Fruit fly (Drosophila melanogaster): ENCODE measurements around the gene MBD-like.

MBD-like gene

dm6 chr3R:9605084-9605483 lies 45.5 kb downstream of the MBD-like start (continued):
- TF ChIP-seq CG6792 (GFP tag; optimal IDR thresholded peaks at IDR 0.05) (peak; percentile 59), CG8319 (GFP tag; optimal IDR thresholded peaks at IDR 0.05) (peak; percentile 43), Sox14 (GFP tag; optimal IDR thresholded peaks at IDR 0.05) (peak; percentile 61), lz (GFP tag; optimal IDR thresholded peaks at IDR 0.05) (peak; percentile 47), Gug (GFP tag; IDR thresholded peaks at IDR 0.05) (no peak; the same call in 1 of the 2 replicates), dac (GFP tag; optimal IDR thresholded peaks at IDR 0.05) (no peak), Ets21C (GFP tag; optimal IDR thresholded peaks at IDR 0.05) (peak; percentile 36), CG10631 (GFP tag; optimal IDR thresholded peaks at IDR 0.05) (peak; percentile 69)

DNA sequence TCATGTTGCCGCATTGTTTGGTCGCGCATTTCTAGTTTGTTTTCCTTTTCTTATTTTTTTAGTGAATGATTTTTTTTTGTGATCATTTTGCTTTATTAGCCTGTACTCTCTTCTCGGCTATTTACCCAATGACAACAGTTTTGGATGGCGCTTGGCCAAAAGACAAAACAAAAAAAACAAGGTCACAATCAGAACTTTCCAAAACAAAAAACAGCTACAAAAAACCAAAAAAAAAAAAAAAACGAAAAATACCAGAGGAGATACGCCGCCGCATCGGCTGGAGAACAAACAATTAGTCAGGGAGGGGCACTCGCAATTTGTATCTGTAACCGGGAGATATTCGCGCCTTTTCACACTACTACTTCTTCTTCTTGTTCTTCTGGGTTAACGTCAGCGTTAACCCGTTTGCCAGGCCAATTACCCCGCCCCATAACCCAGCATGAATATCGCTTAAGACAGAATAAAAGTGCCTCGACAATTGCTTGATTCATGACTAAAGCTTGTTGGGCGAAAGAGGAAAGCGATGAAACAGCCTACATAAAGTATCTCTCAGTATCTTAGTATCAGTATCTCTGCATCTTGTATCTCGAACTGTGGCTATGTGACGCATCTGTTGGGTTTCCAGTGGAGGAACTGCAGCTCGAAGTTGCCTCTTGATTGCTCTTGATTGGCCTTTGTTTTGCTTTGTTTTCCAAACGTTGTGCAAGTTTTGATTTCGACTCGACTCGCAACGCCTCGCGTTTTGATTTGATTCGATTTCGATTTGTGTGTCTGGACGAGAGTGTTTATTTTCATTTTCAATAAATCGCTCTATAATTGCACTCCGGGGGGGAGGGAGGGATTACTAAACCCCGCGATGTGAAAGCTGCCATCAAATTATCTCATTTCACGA lies 47.6 kb downstream of the MBD-like start:
- TF ChIP-seq svp (GFP tag) (peak; percentile 53), ss (GFP tag; optimal IDR thresholded peaks at IDR 0.05) (peak; percentile 3 to 7), CG6808 (GFP tag; optimal IDR thresholded peaks at IDR 0.05) (no peak), fkh (GFP tag; optimal IDR thresholded peaks at IDR 0.05) (peak; percentile 53), CG11294 (GFP tag; IDR thresholded peaks at IDR 0.05) (no peak), CG10631 (GFP tag; optimal IDR thresholded peaks at IDR 0.05) (no peak), Eip78C (GFP tag) (peak; percentile 44), CG4318 (GFP tag; optimal IDR thresholded peaks at IDR 0.05) (no peak), Ets96B (tag; optimal IDR thresholded peaks at IDR 0.05) (no peak), CG6163 (GFP tag; IDR thresholded peaks at IDR 0.05) (no peak), CG6854 (GFP tag; optimal IDR thresholded peaks at IDR 0.05) (peak; percentile 27), topi (GFP tag; optimal IDR thresholded peaks at IDR 0.05) (no peak), vri (GFP tag; optimal IDR thresholded peaks at IDR 0.05) (no peak)

DNA sequence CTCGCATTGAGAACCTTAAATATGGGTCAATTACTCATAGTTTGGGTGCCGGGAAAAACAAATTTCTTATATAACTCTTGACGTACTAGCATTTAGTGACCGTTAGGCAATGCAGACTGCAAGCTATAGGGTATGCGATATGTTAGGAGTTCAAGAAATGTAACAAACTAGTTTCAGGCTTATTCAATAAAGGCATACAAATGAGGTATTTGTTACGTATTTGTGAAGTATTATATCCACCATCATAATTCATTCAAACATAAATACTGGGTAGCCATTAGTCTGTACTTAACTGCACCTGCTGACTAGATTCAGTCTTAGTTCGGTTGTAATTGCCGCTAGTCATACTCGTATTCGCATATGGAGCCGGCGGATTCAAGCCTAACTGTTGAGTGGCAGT lies 48.6 kb downstream of the MBD-like start:
- peak; percentile 23 for TF ChIP-seq CG32006 (GFP tag; optimal IDR thresholded peaks at IDR 0.05)
- TF ChIP-seq CG31627 (GFP tag; optimal IDR thresholded peaks at IDR 0.05), result no peak
